Worm (Caenorhabditis elegans) whole organism, midembryonic: ENCODE measurements around the gene gpn-1.

Source experiments
- med-1 ChIP-seq: sonication (generic microtip); optimal IDR thresholded peaks from 2 replicates; lab custom pipeline; 2017; ENCODE audit warnings: missing genetic modification characterization, mild to moderate bottlenecking, missing compliant biosample characterization, antibody characterized with exemption, missing genetic modification reagents; ENCODE audit not compliant: insufficient read depth
- tab-1 ChIP-seq: fragments of 200-800 bp; sonication (Bioruptor generic); IDR thresholded peaks from 2 replicates; pipeline ENCODE4 v1.3.6; 2022; ENCODE audit warnings: missing genetic modification characterization, missing compliant biosample characterization

DNA sequence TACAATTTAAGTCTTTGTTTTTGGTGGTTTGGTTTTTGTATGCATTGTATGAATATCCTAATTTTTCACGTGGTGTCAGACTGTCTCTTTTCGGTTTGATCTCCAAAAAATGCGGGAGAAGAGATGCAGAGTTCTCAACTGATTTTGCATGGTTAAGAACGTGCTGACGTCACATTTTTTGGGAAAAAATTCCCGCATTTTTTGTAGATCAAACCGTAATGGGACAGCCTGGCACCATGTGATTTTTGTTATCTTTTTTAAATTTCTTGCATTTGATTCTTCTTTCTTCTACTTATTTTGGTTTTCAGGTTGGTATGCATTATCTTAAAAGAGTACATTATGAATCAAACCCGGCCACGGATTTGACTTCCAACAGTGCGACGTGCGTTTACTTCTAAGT is 39.9 kb downstream of the gpn-1 start, which contains the start of gene ZK662.5:
- TF ChIP-seq med-1 (GFP tag; lab: Kevin White, UChicago), result no peak
- no peak for TF ChIP-seq tab-1
